Fruit fly (Drosophila melanogaster): ENCODE results near the gene Ada2a.

Gene Ada2a

DNA sequence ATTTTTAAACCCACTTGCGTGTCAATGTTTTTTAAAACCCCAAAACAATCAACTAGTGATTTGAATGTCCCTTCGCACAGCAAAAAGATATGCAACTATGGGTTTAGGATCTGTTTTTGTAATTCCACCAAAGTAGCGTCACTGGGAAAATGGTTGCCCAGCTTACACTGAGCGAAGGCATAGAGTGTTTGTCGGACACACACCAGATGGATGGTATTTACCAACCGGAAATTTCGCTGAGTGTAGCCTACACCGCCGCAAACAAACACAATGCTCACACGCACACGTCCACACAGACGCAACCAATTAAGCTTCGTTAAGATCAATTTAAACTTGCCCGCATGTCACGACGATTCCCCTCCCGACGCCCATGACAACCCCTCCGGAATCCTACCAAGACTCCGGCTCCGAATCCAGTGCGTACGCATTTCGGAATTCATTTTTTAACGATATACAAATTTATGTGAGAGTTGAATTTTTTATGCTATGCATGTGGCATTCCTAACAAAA lies 26.5 kb downstream of the Ada2a start:
- TF ChIP-seq Ets98B (GFP tag; IDR thresholded peaks at IDR 0.05): peak; percentile 29; the same call in 1 of the 2 replicates
- TF ChIP-seq Pif1A (GFP tag; optimal IDR thresholded peaks at IDR 0.05): no peak

DNA sequence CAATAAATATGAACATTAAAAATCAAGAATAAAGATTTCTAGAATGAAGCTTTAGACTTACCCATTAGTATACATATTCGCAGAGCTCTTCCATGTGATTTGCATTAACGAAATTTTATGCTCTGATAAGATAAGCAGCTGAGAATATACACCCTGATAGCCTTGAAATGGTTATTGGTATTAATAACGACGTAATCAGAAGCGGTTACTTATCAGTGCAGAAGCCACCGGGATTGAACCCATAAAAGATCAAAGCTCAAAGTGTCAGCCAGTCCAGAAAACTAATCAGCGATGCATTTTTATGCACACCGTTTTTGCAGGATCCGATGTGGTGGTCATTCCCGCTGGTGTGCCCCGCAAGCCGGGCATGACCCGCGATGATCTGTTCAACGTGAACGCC lies 27.9 kb downstream of the Ada2a start:
- TF ChIP-seq CG10348 (GFP tag; IDR thresholded peaks at IDR 0.05) (no peak), CG17806 (tag; optimal IDR thresholded peaks at IDR 0.05) (no peak), CG12605 (GFP tag; IDR thresholded peaks at IDR 0.05) (no peak), CG14655 (GFP tag; optimal IDR thresholded peaks at IDR 0.05) (no peak), CG34367 (tag; optimal IDR thresholded peaks at IDR 0.05) (no peak), CG4496 (GFP tag; IDR thresholded peaks at IDR 0.05) (no peak), CG32121 (GFP tag; IDR thresholded peaks at IDR 0.05) (no peak), Ets98B (GFP tag; IDR thresholded peaks at IDR 0.05) (no peak), CG8159 (tag; optimal IDR thresholded peaks at IDR 0.05) (no peak), rn (GFP tag; IDR thresholded peaks at IDR 0.05) (no peak), CG13204 (GFP tag; optimal IDR thresholded peaks at IDR 0.05) (no peak), CG15710 (tag; optimal IDR thresholded peaks at IDR 0.05) (no peak), Pif1B (GFP tag; optimal IDR thresholded peaks at IDR 0.05) (no peak), CG9948 (tag; optimal IDR thresholded peaks at IDR 0.05) (no peak), EcR (GFP tag; optimal IDR thresholded peaks at IDR 0.05) (no peak), gl (tag; optimal IDR thresholded peaks at IDR 0.05) (no peak)

DNA sequence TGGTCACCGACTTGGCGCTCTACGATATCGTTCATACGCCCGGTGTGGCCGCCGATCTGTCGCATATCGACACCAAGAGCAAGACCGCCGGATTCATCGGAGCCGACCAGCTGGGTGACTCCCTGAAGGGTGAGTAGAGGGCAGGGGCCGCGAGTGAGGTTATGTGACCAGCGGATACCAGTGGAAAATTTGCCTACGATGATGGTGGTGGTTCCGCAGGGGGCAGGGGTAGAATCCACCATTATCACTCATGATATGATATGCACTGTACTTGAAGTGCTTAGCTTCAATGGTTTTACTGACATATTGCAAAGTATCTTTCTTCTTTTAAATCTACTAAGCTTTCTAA lies 28.5 kb downstream of the Ada2a start:
- TF ChIP-seq CG4496 (GFP tag; IDR thresholded peaks at IDR 0.05) (peak; percentile 24; the same call in 2 of the 3 replicates), Pif1A (GFP tag; optimal IDR thresholded peaks at IDR 0.05) (no peak), EcR (GFP tag; optimal IDR thresholded peaks at IDR 0.05) (peak; percentile 73), CG32121 (GFP tag; IDR thresholded peaks at IDR 0.05) (0 out of 2 replicates have a peak, but pooled peaks have one; percentile 25)

DNA sequence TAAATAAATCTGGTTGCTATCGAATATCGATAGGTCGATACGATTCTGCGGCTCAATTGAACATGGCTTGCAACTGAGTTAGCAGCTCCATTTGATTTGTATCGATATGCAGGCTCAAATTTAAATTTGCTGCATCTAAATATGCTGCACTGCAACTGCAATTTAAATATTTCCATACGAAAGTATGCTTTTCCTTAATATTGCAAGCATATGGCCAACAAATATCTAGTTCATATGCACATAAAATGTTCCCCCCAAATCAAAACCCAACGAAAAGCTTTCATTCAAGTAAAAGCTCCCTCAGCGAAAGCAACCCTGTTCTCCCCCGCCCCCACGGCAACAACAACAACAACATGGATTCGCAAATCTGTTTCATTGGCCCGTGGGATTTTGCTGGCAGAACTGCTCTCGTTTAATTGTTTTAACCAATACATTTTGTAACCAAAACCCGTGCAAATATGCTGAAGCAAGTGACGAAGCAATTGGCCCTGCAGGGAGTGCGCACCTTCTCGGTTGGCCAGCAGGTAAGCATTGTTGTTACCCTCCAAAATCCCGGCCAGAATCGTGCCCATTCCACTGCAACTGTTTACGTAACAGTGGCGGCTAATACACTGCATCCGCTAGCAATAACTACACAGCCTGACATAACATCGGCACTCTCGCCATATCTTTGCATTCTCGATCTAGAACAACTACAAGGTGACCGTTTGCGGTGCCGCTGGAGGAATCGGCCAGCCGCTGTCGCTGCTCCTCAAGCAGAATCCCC lies 29.1 kb downstream of the Ada2a start, which contains the start of the genes CG7168 and Mdh2:
Gene CG7168 (minus strand): TSS at position 40 of the 766 bp plus-strand sequence.
Gene Mdh2 (plus strand): TSS at position 354 of the 766 bp plus-strand sequence.
- peak; percentile 6 for TF ChIP-seq EcR (GFP tag; optimal IDR thresholded peaks at IDR 0.05)
- TF ChIP-seq rn (GFP tag; IDR thresholded peaks at IDR 0.05): no peak
- TF ChIP-seq CG9948 (tag; optimal IDR thresholded peaks at IDR 0.05): no peak

DNA sequence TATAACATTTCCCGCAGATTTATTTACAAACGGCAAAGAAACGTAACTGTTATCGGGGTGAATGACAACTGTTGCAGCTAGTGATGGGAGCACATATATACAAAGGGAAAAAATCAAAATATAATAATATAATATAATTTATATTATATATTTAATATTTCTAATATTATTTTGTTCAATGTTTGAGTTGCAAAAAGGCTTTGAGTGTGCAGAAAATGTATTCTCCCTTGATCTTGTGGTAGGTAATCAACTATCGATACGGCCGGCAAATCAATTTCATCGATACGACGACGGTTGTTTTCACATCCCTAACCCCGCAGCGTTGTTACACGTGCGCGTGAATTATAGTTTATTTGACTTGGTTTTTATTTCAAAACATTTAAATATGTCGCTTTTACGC lies 31.9 kb downstream of the Ada2a start, which contains the start of the genes mTerf5 and Non3:
Gene mTerf5 (minus strand): TSS at position 249 of the 400 bp plus-strand sequence.
Gene Non3 (plus strand): TSS at position 289 of the 400 bp plus-strand sequence.
- 0 out of 2 replicates have a peak, but pooled peaks have one; percentile 35 for TF ChIP-seq CG32121 (GFP tag; IDR thresholded peaks at IDR 0.05)
- TF ChIP-seq Pif1B (GFP tag; optimal IDR thresholded peaks at IDR 0.05): no peak
- peak; percentile 61; the same call in 2 of the 3 replicates for TF ChIP-seq fd96Ca (GFP tag; IDR thresholded peaks at IDR 0.05)
- peak; percentile 42 for TF ChIP-seq CG8159 (tag; optimal IDR thresholded peaks at IDR 0.05)
- no peak for TF ChIP-seq CG10348 (GFP tag; IDR thresholded peaks at IDR 0.05)
- peak; percentile 5 for TF ChIP-seq CG9948 (tag; optimal IDR thresholded peaks at IDR 0.05)
- no peak for TF ChIP-seq CG13204 (GFP tag; optimal IDR thresholded peaks at IDR 0.05)
- TF ChIP-seq CG12605 (GFP tag; IDR thresholded peaks at IDR 0.05): peak; percentile 25; the same call in 1 of the 2 replicates
- peak; percentile 86 for TF ChIP-seq EcR (GFP tag; optimal IDR thresholded peaks at IDR 0.05)
- TF ChIP-seq Ets98B (GFP tag; IDR thresholded peaks at IDR 0.05): peak; percentile 32; the same call in 1 of the 2 replicates
- TF ChIP-seq Snoo (tag; optimal IDR thresholded peaks at IDR 0.05): peak; percentile 33
- no peak for TF ChIP-seq CG8301 (tag; optimal IDR thresholded peaks at IDR 0.05)
- no peak for TF ChIP-seq Pif1A (GFP tag; optimal IDR thresholded peaks at IDR 0.05)
- TF ChIP-seq CG34367 (tag; optimal IDR thresholded peaks at IDR 0.05): no peak
- no peak for TF ChIP-seq CG14655 (GFP tag; optimal IDR thresholded peaks at IDR 0.05)
- TF ChIP-seq gl (tag; optimal IDR thresholded peaks at IDR 0.05): no peak
- TF ChIP-seq rn (GFP tag; IDR thresholded peaks at IDR 0.05): no peak
- TF ChIP-seq D1 (tag; optimal IDR thresholded peaks at IDR 0.05): no peak
- TF ChIP-seq CG4496 (GFP tag; IDR thresholded peaks at IDR 0.05): no peak
- peak; percentile 49 for TF ChIP-seq CG15710 (tag; optimal IDR thresholded peaks at IDR 0.05)
- peak; percentile 37 for TF ChIP-seq CG17806 (tag; optimal IDR thresholded peaks at IDR 0.05)

DNA sequence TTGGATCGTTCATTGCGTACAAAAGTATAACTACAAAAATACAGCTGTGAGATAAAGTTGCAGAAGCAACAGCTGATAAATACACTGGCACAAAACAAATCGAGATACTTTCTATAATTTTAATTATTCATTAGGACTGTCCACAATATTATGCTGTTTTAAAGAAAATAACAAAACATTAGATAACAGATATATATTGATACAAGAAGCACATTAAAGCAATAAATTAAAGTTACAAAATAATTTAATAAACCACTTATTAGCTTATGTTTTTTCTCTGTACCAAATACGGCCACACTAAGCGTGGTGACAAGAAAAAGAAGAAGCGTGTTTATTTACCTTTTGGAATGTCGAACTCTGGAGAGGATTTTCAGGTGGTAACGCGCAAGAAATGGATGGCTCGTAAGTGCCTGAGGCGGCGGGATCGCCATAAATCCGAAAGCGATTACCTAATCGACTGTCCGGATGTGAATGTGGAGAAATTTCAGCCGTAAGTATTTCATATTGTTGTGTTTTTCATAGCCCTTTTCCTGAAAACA lies 35.0 kb downstream of the Ada2a start, which contains the start of the genes CG7988 and CG7183:
Gene CG7988 (plus strand): TSS at position 316 of the 539 bp plus-strand sequence.
Gene CG7183 (minus strand): TSS at position 489 of the 539 bp plus-strand sequence.
- TF ChIP-seq fd96Ca (GFP tag; IDR thresholded peaks at IDR 0.05): no peak
- peak; percentile 99 for TF ChIP-seq CG8159 (tag; optimal IDR thresholded peaks at IDR 0.05)
- peak; percentile 98 for TF ChIP-seq Snoo (tag; optimal IDR thresholded peaks at IDR 0.05)
- peak; percentile 90 for TF ChIP-seq Pif1B (GFP tag; optimal IDR thresholded peaks at IDR 0.05)
- TF ChIP-seq Pif1A (GFP tag; optimal IDR thresholded peaks at IDR 0.05): peak; percentile 94
- TF ChIP-seq CG9948 (tag; optimal IDR thresholded peaks at IDR 0.05): peak; percentile 99
- TF ChIP-seq D1 (tag; optimal IDR thresholded peaks at IDR 0.05): no peak
- peak; percentile 96 for TF ChIP-seq CG14655 (GFP tag; optimal IDR thresholded peaks at IDR 0.05)
- no peak for TF ChIP-seq EcR (GFP tag; optimal IDR thresholded peaks at IDR 0.05)
- peak; percentile 98 for TF ChIP-seq CG32121 (GFP tag; IDR thresholded peaks at IDR 0.05)
- TF ChIP-seq CG12605 (GFP tag; IDR thresholded peaks at IDR 0.05): peak; percentile 98
- peak; percentile 93 for TF ChIP-seq CG10348 (GFP tag; IDR thresholded peaks at IDR 0.05)
- TF ChIP-seq gl (tag; optimal IDR thresholded peaks at IDR 0.05): peak; percentile 91
- TF ChIP-seq CG15710 (tag; optimal IDR thresholded peaks at IDR 0.05): peak; percentile 99
- peak; percentile 96 for TF ChIP-seq Ets98B (GFP tag; IDR thresholded peaks at IDR 0.05)
- peak; percentile 98 for TF ChIP-seq rn (GFP tag; IDR thresholded peaks at IDR 0.05)
- TF ChIP-seq CG17806 (tag; optimal IDR thresholded peaks at IDR 0.05): peak; percentile 98
- TF ChIP-seq CG8301 (tag; optimal IDR thresholded peaks at IDR 0.05): peak; percentile 97
- TF ChIP-seq CG4496 (GFP tag; IDR thresholded peaks at IDR 0.05): peak; percentile 98
- TF ChIP-seq CG34367 (tag; optimal IDR thresholded peaks at IDR 0.05): peak; percentile 98
- no peak for TF ChIP-seq CG13204 (GFP tag; optimal IDR thresholded peaks at IDR 0.05)

All from whole organism, pupa.